Worm (Caenorhabditis elegans) whole organism, L1 larva: ENCODE results near the gene F19B10.2.

Experiments
- aha-1 ChIP-seq: fragments of 150-350 bp; optimal IDR thresholded peaks from 2 replicates; lab custom pipeline; 2014; ENCODE audit warnings: missing biosample characterization, missing genetic modification characterization
- alr-1 ChIP-seq: fragments of 200-800 bp; sonication (Bioruptor generic); optimal IDR thresholded peaks from 2 replicates; lab custom pipeline; 2018; ENCODE audit warnings: borderline replicate concordance, mild to moderate bottlenecking, missing genetic modification characterization, missing compliant biosample characterization
- nhr-237 ChIP-seq: fragments of 150-350 bp; optimal IDR thresholded peaks from 2 replicates; lab custom pipeline; 2014; ENCODE audit warnings: missing biosample characterization, missing genetic modification characterization
- nhr-76 ChIP-seq: sonication (generic microtip); optimal IDR thresholded peaks from 2 replicates; lab custom pipeline; 2017; ENCODE audit warnings: missing biosample characterization, missing genetic modification characterization
- skn-1 ChIP-seq: fragments of 150-350 bp; optimal IDR thresholded peaks from 2 replicates; lab custom pipeline; 2014; ENCODE audit warnings: missing biosample characterization, missing genetic modification characterization
- snpc-4 ChIP-seq: fragments of 150-350 bp; optimal IDR thresholded peaks from 2 replicates; lab custom pipeline; 2014; ENCODE audit warnings: missing biosample characterization, missing genetic modification characterization
- unc-130 ChIP-seq: fragments of 150-350 bp; optimal IDR thresholded peaks from 2 replicates; lab custom pipeline; 2017; ENCODE audit warnings: missing biosample characterization, missing genetic modification characterization, inconsistent platforms
- unc-62 ChIP-seq: fragments of 150-350 bp; optimal IDR thresholded peaks from 2 replicates; lab custom pipeline; 2014; ENCODE audit warnings: missing biosample characterization, missing genetic modification reagents, missing genetic modification characterization

- TF ChIP-seq alr-1 (tag; lab: Kevin White, UChicago) (no peak), nhr-237 (tag; lab: Kevin White, UChicago) (no peak), unc-130 (no peak), unc-62 (GFP tag; lab: Kevin White, UChicago) (no peak), snpc-4 (tag; lab: Kevin White, UChicago) (no peak), nhr-76 (tag; lab: Kevin White, UChicago) (no peak), skn-1 (tag; lab: Kevin White, UChicago) (no peak), aha-1 (tag; lab: Kevin White, UChicago) (no peak)
Observed at ce11 chrII:3716455-3716854, 41.2 kb downstream of the F19B10.2 start, which contains the start of gene srh-99.
